Fruit fly (Drosophila melanogaster): ENCODE data around the gene Mical.

Gene Mical

dm6 chr3R:9996689-9997213 lies 45.9 kb downstream of the Mical start, which contains the start of the genes Gr85a and Spn85F:
TSS of gene Gr85a (minus strand) at chr3R:9996789.
TSS of gene Spn85F (plus strand) at chr3R:9997163.
- TF ChIP-seq EcR (GFP tag; optimal IDR thresholded peaks at IDR 0.05) (no peak), CG8478 (optimal IDR thresholded peaks at IDR 0.05) (no peak), psq (optimal IDR thresholded peaks at IDR 0.05) (no peak), pan (optimal IDR thresholded peaks at IDR 0.05) (no peak)

dm6 chr3R:9985585-9986393 lies 56.9 kb downstream of the Mical start, which contains the start of gene Art4:
TSS of gene Art4 (minus strand) at chr3R:9986060.
- TF ChIP-seq Dll (optimal IDR thresholded peaks at IDR 0.05) = no peak
- no peak for TF ChIP-seq usp (GFP tag; optimal IDR thresholded peaks at IDR 0.05)
- TF ChIP-seq pan (optimal IDR thresholded peaks at IDR 0.05) = no peak
- no peak for TF ChIP-seq EcR (GFP tag; optimal IDR thresholded peaks at IDR 0.05)
- no peak for TF ChIP-seq CG8478 (optimal IDR thresholded peaks at IDR 0.05)
- TF ChIP-seq psq (optimal IDR thresholded peaks at IDR 0.05) = no peak

- TF ChIP-seq CG8478 (optimal IDR thresholded peaks at IDR 0.05) (no peak), psq (optimal IDR thresholded peaks at IDR 0.05) (no peak), EcR (GFP tag; optimal IDR thresholded peaks at IDR 0.05) (no peak), pan (optimal IDR thresholded peaks at IDR 0.05) (no peak), Dll (optimal IDR thresholded peaks at IDR 0.05) (no peak), usp (GFP tag; optimal IDR thresholded peaks at IDR 0.05) (no peak)
Observed at dm6 chr3R:9978977-9979376, 63.7 kb downstream of the Mical start.

- TF ChIP-seq CG8478 (optimal IDR thresholded peaks at IDR 0.05) (no peak), usp (GFP tag; optimal IDR thresholded peaks at IDR 0.05) (no peak), Dll (optimal IDR thresholded peaks at IDR 0.05) (no peak), EcR (GFP tag; optimal IDR thresholded peaks at IDR 0.05) (no peak), pan (optimal IDR thresholded peaks at IDR 0.05) (no peak), psq (optimal IDR thresholded peaks at IDR 0.05) (no peak)
Observed at dm6 chr3R:9977494-9977893, 65.2 kb downstream of the Mical start.

dm6 chr3R:9968827-9969675 lies 73.6 kb downstream of the Mical start:
- TF ChIP-seq CG8478 (optimal IDR thresholded peaks at IDR 0.05) (peak; percentile 40), usp (GFP tag; optimal IDR thresholded peaks at IDR 0.05) (no peak), psq (optimal IDR thresholded peaks at IDR 0.05) (no peak), pan (optimal IDR thresholded peaks at IDR 0.05) (no peak), EcR (GFP tag; optimal IDR thresholded peaks at IDR 0.05) (peak; percentile 16 to 58), Dll (optimal IDR thresholded peaks at IDR 0.05) (no peak)

- TF ChIP-seq psq (optimal IDR thresholded peaks at IDR 0.05) (no peak), EcR (GFP tag; optimal IDR thresholded peaks at IDR 0.05) (no peak), usp (GFP tag; optimal IDR thresholded peaks at IDR 0.05) (no peak), pan (optimal IDR thresholded peaks at IDR 0.05) (no peak), Dll (optimal IDR thresholded peaks at IDR 0.05) (no peak), CG8478 (optimal IDR thresholded peaks at IDR 0.05) (no peak)
Observed at dm6 chr3R:9968239-9968638, 74.5 kb downstream of the Mical start.

- TF ChIP-seq EcR (GFP tag; optimal IDR thresholded peaks at IDR 0.05) (peak in 1 of 2 experiments; percentile 62), Dll (optimal IDR thresholded peaks at IDR 0.05) (no peak)
Observed at dm6 chr3R:9966109-9966701, 76.5 kb downstream of the Mical start.

dm6 chr3R:9964600-9965301 lies 77.9 kb downstream of the Mical start:
- no peak for TF ChIP-seq CG8478 (optimal IDR thresholded peaks at IDR 0.05)
- TF ChIP-seq EcR (GFP tag; optimal IDR thresholded peaks at IDR 0.05) = peak in 1 of 2 experiments; percentile 82

dm6 chr3R:9963179-9963905 lies 79.4 kb downstream of the Mical start:
- no peak for TF ChIP-seq psq (optimal IDR thresholded peaks at IDR 0.05)
- TF ChIP-seq EcR (GFP tag; optimal IDR thresholded peaks at IDR 0.05) = peak; percentile 66 to 88

- TF ChIP-seq EcR (GFP tag; optimal IDR thresholded peaks at IDR 0.05) (peak; percentile 53 to 98), CG8478 (optimal IDR thresholded peaks at IDR 0.05) (no peak), psq (optimal IDR thresholded peaks at IDR 0.05) (no peak), pan (optimal IDR thresholded peaks at IDR 0.05) (no peak)
Observed at dm6 chr3R:9961163-9962072, 81.3 kb downstream of the Mical start.

All from whole organism.